Fruit fly (Drosophila melanogaster): ENCODE measurements around the gene CG31689.

The CG31689 gene

dm6 chr2L:2734215-2734614, 8.7 kb downstream of the CG31689 start (continued):
- no peak for TF ChIP-seq Ssrp (tag; optimal IDR thresholded peaks at IDR 0.05)

DNA sequence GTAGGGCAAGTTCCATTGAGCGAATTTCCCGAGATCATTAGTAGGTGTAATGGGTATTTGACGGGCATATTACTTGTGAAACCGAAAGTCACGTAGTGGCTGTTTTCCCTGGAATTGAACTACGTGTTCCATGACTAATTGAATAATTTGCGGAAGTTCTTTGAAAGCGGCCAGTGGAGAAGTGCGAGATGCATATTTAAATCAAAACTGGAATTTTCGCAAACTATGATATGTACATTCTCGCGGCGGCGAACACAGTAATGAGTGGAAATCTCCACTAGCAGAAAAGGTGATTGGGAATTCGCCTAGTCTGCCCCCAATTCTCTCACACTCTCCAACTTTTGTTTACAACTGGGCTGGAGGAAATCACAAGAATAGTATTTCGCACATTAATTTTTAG, 9.5 kb downstream of the CG31689 start:
- no peak for TF ChIP-seq CG7963 (GFP tag; IDR thresholded peaks at IDR 0.05; ENCODE audit: partially characterized antibody)
- no peak for TF ChIP-seq danr (GFP tag; IDR thresholded peaks at IDR 0.05)
- TF ChIP-seq Ets65A (GFP tag) = peak; percentile 43
- peak; percentile 79 for TF ChIP-seq Med (GFP tag)
- peak; percentile 44 for TF ChIP-seq pho (GFP tag; optimal IDR thresholded peaks at IDR 0.05)
- 0 out of 3 replicates have a peak, but pooled peaks have one; percentile 27 for TF ChIP-seq CG7357 (GFP tag; IDR thresholded peaks at IDR 0.05)
- TF ChIP-seq lilli (GFP tag; optimal IDR thresholded peaks at IDR 0.05) = peak; percentile 23
- TF ChIP-seq tgo (GFP tag; IDR thresholded peaks at IDR 0.05) = no peak
- peak; percentile 52; the same call in 1 of the 2 replicates for TF ChIP-seq CG32532 (GFP tag; IDR thresholded peaks at IDR 0.05)
- peak; percentile 11 for TF ChIP-seq Antp (GFP tag; optimal IDR thresholded peaks at IDR 0.05)
- peak; percentile 51 for TF ChIP-seq Rfx (GFP tag; IDR thresholded peaks at IDR 0.05)
- 0 out of 3 replicates have a peak, but pooled peaks have one; percentile 43 for TF ChIP-seq row (GFP tag; IDR thresholded peaks at IDR 0.05)
- TF ChIP-seq CG10274 (GFP tag; optimal IDR thresholded peaks at IDR 0.05) = peak; percentile 96
- peak; percentile 63 for TF ChIP-seq CG2120 (GFP tag; optimal IDR thresholded peaks at IDR 0.05)
- peak; percentile 37 for TF ChIP-seq CG10147 (GFP tag; optimal IDR thresholded peaks at IDR 0.05)
- peak; percentile 17 for TF ChIP-seq D19B (GFP tag; optimal IDR thresholded peaks at IDR 0.05)
- TF ChIP-seq HmgD (GFP tag; optimal IDR thresholded peaks at IDR 0.05) = no peak
- no peak for TF ChIP-seq Mad (GFP tag; optimal IDR thresholded peaks at IDR 0.05)
- peak in 1 of 2 experiments; percentile 14 for TF ChIP-seq dpn (GFP tag; optimal IDR thresholded peaks at IDR 0.05)
- no peak for TF ChIP-seq Lhr (GFP tag; optimal IDR thresholded peaks at IDR 0.05)
- peak; percentile 56; the same call in 1 of the 2 replicates for TF ChIP-seq al (GFP tag; IDR thresholded peaks at IDR 0.05)
- TF ChIP-seq CG17612 (GFP tag; IDR thresholded peaks at IDR 0.05) = no peak
- 0 out of 2 replicates have a peak, but pooled peaks have one; percentile 7 for TF ChIP-seq sisA (GFP tag; IDR thresholded peaks at IDR 0.05)
- peak; percentile 11 for TF ChIP-seq CG13624 (GFP tag; optimal IDR thresholded peaks at IDR 0.05)
- peak; percentile 38 for TF ChIP-seq fu2 (GFP tag; optimal IDR thresholded peaks at IDR 0.05)
- TF ChIP-seq Dip3 (GFP tag; optimal IDR thresholded peaks at IDR 0.05) = peak; percentile 36
- peak; percentile 12 for TF ChIP-seq Meics (GFP tag; optimal IDR thresholded peaks at IDR 0.05)
- 0 out of 2 replicates have a peak, but pooled peaks have one; percentile 11 for TF ChIP-seq CG6689 (GFP tag; IDR thresholded peaks at IDR 0.05)
- peak; percentile 6 for TF ChIP-seq CG12155 (GFP tag; optimal IDR thresholded peaks at IDR 0.05)
- TF ChIP-seq CG18619 (GFP tag; optimal IDR thresholded peaks at IDR 0.05) = peak; percentile 17
- no peak for TF ChIP-seq Ssrp (tag; optimal IDR thresholded peaks at IDR 0.05)
- 0 out of 2 replicates have a peak, but pooled peaks have one; percentile 29 for TF ChIP-seq klu (GFP tag; IDR thresholded peaks at IDR 0.05)
- TF ChIP-seq Ada2b (GFP tag; IDR thresholded peaks at IDR 0.05) = no peak
- no peak for TF ChIP-seq dmrt11E (tag; optimal IDR thresholded peaks at IDR 0.05)
- peak; percentile 21 for TF ChIP-seq CG7786 (GFP tag; optimal IDR thresholded peaks at IDR 0.05)
- 0 out of 3 replicates have a peak, but pooled peaks have one; percentile 23 for TF ChIP-seq C15 (GFP tag; IDR thresholded peaks at IDR 0.05)
- TF ChIP-seq exex (tag; optimal IDR thresholded peaks at IDR 0.05) = no peak
- peak; percentile 57 for TF ChIP-seq zfh2 (GFP tag; optimal IDR thresholded peaks at IDR 0.05)
- TF ChIP-seq CG30403 (GFP tag; optimal IDR thresholded peaks at IDR 0.05) = peak; percentile 7
- TF ChIP-seq CG17802 (tag; optimal IDR thresholded peaks at IDR 0.05) = no peak
- no peak for TF ChIP-seq sna (GFP tag; IDR thresholded peaks at IDR 0.05; ENCODE audit: partially characterized antibody)
- TF ChIP-seq CG2678 (tag; optimal IDR thresholded peaks at IDR 0.05) = no peak
- TF ChIP-seq Hr78 (GFP tag; optimal IDR thresholded peaks at IDR 0.05) = no peak
- TF ChIP-seq bbx (GFP tag; IDR thresholded peaks at IDR 0.05; ENCODE audit: partially characterized antibody) = no peak
- TF ChIP-seq ci (GFP tag; IDR thresholded peaks at IDR 0.05) = no peak
- peak; percentile 12 for TF ChIP-seq luna (GFP tag; optimal IDR thresholded peaks at IDR 0.05)
- no peak for TF ChIP-seq Nf-YA (GFP tag; IDR thresholded peaks at IDR 0.05)
- TF ChIP-seq CHES-1-like (GFP tag; optimal IDR thresholded peaks at IDR 0.05) = peak; percentile 12
- no peak for TF ChIP-seq dimm (GFP tag; IDR thresholded peaks at IDR 0.05)

Measured in whole organism, embryonic.